Worm (Caenorhabditis elegans) whole organism, L1 larva: ENCODE measurements around the gene swsn-7.

Experiments
- C34B4.2 ChIP-seq: sonication (generic microtip); optimal IDR thresholded peaks from 2 replicates; lab custom pipeline; 2017; ENCODE audit warnings: mild to moderate bottlenecking, missing genetic modification characterization, missing compliant biosample characterization
- F16B12.6 ChIP-seq: fragments of 150-350 bp; optimal IDR thresholded peaks from 2 replicates; lab custom pipeline; 2014; ENCODE audit warnings: missing biosample characterization, missing genetic modification characterization
- alr-1 ChIP-seq: fragments of 200-800 bp; sonication (Bioruptor generic); optimal IDR thresholded peaks from 2 replicates; lab custom pipeline; 2018; ENCODE audit warnings: borderline replicate concordance, mild to moderate bottlenecking, missing genetic modification characterization, missing compliant biosample characterization
- blmp-1 ChIP-seq: fragments of 150-350 bp; optimal IDR thresholded peaks from 2 replicates; lab custom pipeline; 2014; ENCODE audit warnings: missing biosample characterization, missing genetic modification characterization
- ceh-82 ChIP-seq, 3 experiments: fragments of 150-350 bp in 1 of 3; sonication (generic microtip) in 2 of 3; optimal IDR thresholded peaks; 2 replicates each; lab custom pipeline; 2014 to 2017; ENCODE audit warnings: missing biosample characterization in 3 of 3, missing genetic modification characterization in 3 of 3
- dpl-1 ChIP-seq, 3 experiments: fragments of 150-350 bp in 2 of 3; sonication (generic microtip) in 1 of 3; optimal IDR thresholded peaks; 2 replicates each; lab custom pipeline; 2014 to 2017; ENCODE audit warnings: missing biosample characterization in 3 of 3, missing genetic modification characterization in 3 of 3, missing genetic modification reagents in 3 of 3
- dsc-1 ChIP-seq: sonication (generic microtip); optimal IDR thresholded peaks from 2 replicates; lab custom pipeline; 2016; ENCODE audit warnings: mild to moderate bottlenecking, missing genetic modification characterization, missing compliant biosample characterization
- efl-1 ChIP-seq, 4 experiments: fragments of 150-350 bp; optimal IDR thresholded peaks in 3 of 4; peaks in 1 of 4; 1 replicate in 1 of 4; 2 replicates in 3 of 4; lab custom pipeline; 2014; ENCODE audit warnings: missing biosample characterization in 2 of 4, missing genetic modification characterization in 2 of 4, missing genetic modification reagents in 2 of 4
- efl-3 ChIP-seq: fragments of 200-800 bp; sonication (Bioruptor generic); optimal IDR thresholded peaks from 2 replicates; lab custom pipeline; 2018; ENCODE audit warnings: mild to moderate bottlenecking, missing genetic modification characterization, missing compliant biosample characterization
- elt-2 ChIP-seq: sonication (generic microtip); optimal IDR thresholded peaks from 2 replicates; lab custom pipeline; 2016; ENCODE audit warnings: missing genetic modification characterization, mild to moderate bottlenecking, inconsistent platforms, missing compliant biosample characterization, missing genetic modification reagents
- elt-3 ChIP-seq, 6 experiments: fragments of 150-350 bp in 1 of 6; sonication (generic microtip); optimal IDR thresholded peaks; 2 replicates each; lab custom pipeline; 2017 to 2018; ENCODE audit warnings: missing biosample characterization in 6 of 6, missing genetic modification characterization in 6 of 6, inconsistent platforms in 1 of 6
- fkh-10 ChIP-seq: sonication (generic microtip); optimal IDR thresholded peaks from 2 replicates; lab custom pipeline; 2017; ENCODE audit warnings: missing biosample characterization, missing genetic modification reagents, missing genetic modification characterization
- grh-1 ChIP-seq: fragments of 200-800 bp; sonication (Bioruptor generic); IDR thresholded peaks from 2 replicates; pipeline ENCODE4 v1.3.6; 2022; ENCODE audit warnings: missing genetic modification reagents, missing genetic modification characterization, missing compliant biosample characterization
- hlh-4 ChIP-seq: sonication (generic microtip); optimal IDR thresholded peaks from 2 replicates; lab custom pipeline; 2016; ENCODE audit warnings: mild to moderate bottlenecking, missing genetic modification characterization, missing compliant biosample characterization
- hpl-2 ChIP-seq: fragments of 150-350 bp; optimal IDR thresholded peaks from 2 replicates; lab custom pipeline; 2014; ENCODE audit warnings: missing biosample characterization, missing genetic modification reagents, missing genetic modification characterization
- isw-1 ChIP-seq: fragments of 200-800 bp; sonication (Bioruptor generic); IDR thresholded peaks from 2 replicates; pipeline ENCODE4 v1.3.6; 2022; ENCODE audit warnings: missing genetic modification characterization, missing compliant biosample characterization
- lin-14 ChIP-seq: fragments of 200-800 bp; sonication (Bioruptor generic); optimal IDR thresholded peaks from 2 replicates; lab custom pipeline; 2018; ENCODE audit warnings: mild to moderate bottlenecking, missing genetic modification characterization, moderate library complexity, missing compliant biosample characterization
- lin-15B ChIP-seq: fragments of 150-350 bp; sonication (generic microtip); optimal IDR thresholded peaks from 3 replicates; lab custom pipeline; 2014; ENCODE audit warnings: missing biosample characterization, missing genetic modification characterization
- lin-35 ChIP-seq, 2 experiments: fragments of 150-350 bp; optimal IDR thresholded peaks; 2 replicates each; lab custom pipeline; 2014; ENCODE audit warnings: missing biosample characterization in 2 of 2, missing genetic modification characterization in 2 of 2, missing genetic modification reagents in 2 of 2
- lsy-2 ChIP-seq, 2 experiments: fragments of 150-350 bp; optimal IDR thresholded peaks; 2 replicates each; lab custom pipeline; 2014; ENCODE audit warnings: missing biosample characterization in 2 of 2, missing genetic modification characterization in 2 of 2
- mef-2 ChIP-seq: fragments of 150-350 bp; optimal IDR thresholded peaks from 2 replicates; lab custom pipeline; 2014; ENCODE audit warnings: missing biosample characterization, missing genetic modification characterization
- nhr-11 ChIP-seq: fragments of 150-350 bp; optimal IDR thresholded peaks from 2 replicates; lab custom pipeline; 2014; ENCODE audit warnings: missing biosample characterization, missing genetic modification characterization
- nhr-19 ChIP-seq: fragments of 200-800 bp; sonication (Bioruptor generic); conservative IDR thresholded peaks from 2 replicates; pipeline ENCODE4 v1.3.6; 2022; ENCODE audit warnings: missing genetic modification characterization, missing compliant biosample characterization
- nhr-237 ChIP-seq: fragments of 150-350 bp; optimal IDR thresholded peaks from 2 replicates; lab custom pipeline; 2014; ENCODE audit warnings: missing biosample characterization, missing genetic modification characterization
- nhr-28 ChIP-seq: fragments of 150-350 bp; optimal IDR thresholded peaks from 2 replicates; lab custom pipeline; 2014; ENCODE audit warnings: missing biosample characterization, missing genetic modification characterization
- nhr-47 ChIP-seq: sonication (generic microtip); optimal IDR thresholded peaks from 2 replicates; lab custom pipeline; 2016; ENCODE audit warnings: mild to moderate bottlenecking, missing genetic modification characterization, moderate library complexity, missing compliant biosample characterization
- nhr-76 ChIP-seq: sonication (generic microtip); optimal IDR thresholded peaks from 2 replicates; lab custom pipeline; 2017; ENCODE audit warnings: missing biosample characterization, missing genetic modification characterization
- nhr-77 ChIP-seq: fragments of 150-350 bp; optimal IDR thresholded peaks from 2 replicates; lab custom pipeline; 2014; ENCODE audit warnings: missing biosample characterization, missing genetic modification characterization
- nhr-85 ChIP-seq: sonication (generic microtip); peaks from one replicate; lab custom pipeline; 2016; ENCODE audit warnings: missing genetic modification characterization, inconsistent platforms, missing compliant biosample characterization
- pag-3 ChIP-seq: sonication (generic microtip); optimal IDR thresholded peaks from 2 replicates; lab custom pipeline; 2017; ENCODE audit warnings: missing genetic modification characterization, mild to moderate bottlenecking, missing compliant biosample characterization, antibody characterized with exemption, borderline replicate concordance; ENCODE audit not compliant: insufficient read depth
- rnt-1 ChIP-seq: sonication (generic microtip); optimal IDR thresholded peaks from 2 replicates; lab custom pipeline; 2016; ENCODE audit warnings: mild to moderate bottlenecking, missing genetic modification characterization, moderate library complexity, missing compliant biosample characterization
- skn-1 ChIP-seq: fragments of 150-350 bp; optimal IDR thresholded peaks from 2 replicates; lab custom pipeline; 2014; ENCODE audit warnings: missing biosample characterization, missing genetic modification characterization
- snpc-4 ChIP-seq: fragments of 150-350 bp; optimal IDR thresholded peaks from 2 replicates; lab custom pipeline; 2014; ENCODE audit warnings: missing biosample characterization, missing genetic modification characterization
- swsn-7 ChIP-seq: sonication (generic microtip); optimal IDR thresholded peaks from 2 replicates; lab custom pipeline; 2016; ENCODE audit warnings: missing genetic modification characterization, missing compliant biosample characterization
- unc-86 ChIP-seq: sonication (generic microtip); optimal IDR thresholded peaks from 2 replicates; lab custom pipeline; 2016; ENCODE audit warnings: missing genetic modification characterization, missing compliant biosample characterization
- unc-98 ChIP-seq: fragments of 200-800 bp; sonication (Bioruptor generic); IDR thresholded peaks from 2 replicates; pipeline ENCODE4 v1.3.6; 2022; ENCODE audit warnings: missing genetic modification characterization, missing compliant biosample characterization
- vab-15 ChIP-seq: sonication (generic microtip); optimal IDR thresholded peaks from 2 replicates; lab custom pipeline; 2017; ENCODE audit warnings: missing genotype, mild to moderate bottlenecking, missing genetic modification characterization, missing compliant biosample characterization
- xbp-1 ChIP-seq: sonication (generic microtip); optimal IDR thresholded peaks from 2 replicates; lab custom pipeline; 2016; ENCODE audit warnings: missing genetic modification characterization, missing compliant biosample characterization

swsn-7 gene

ce11 chrII:8001428-8001827 lies 26.1 kb downstream of the swsn-7 start:
- TF ChIP-seq nhr-47 (tag; lab: Kevin White, UChicago) (no peak), lin-15B (tag; lab: Kevin White, UChicago) (no peak), nhr-85 (tag; lab: Kevin White, UChicago) (no peak), efl-1 (optimal IDR thresholded peaks at IDR 0.05; lab: Kevin White, UChicago) (no peak), efl-1 (GFP tag; optimal IDR thresholded peaks at IDR 0.05 in 1 of 2; lab: Kevin White, UChicago) (peak in 1 of 2 experiments; percentile 60), elt-2 (tag; lab: Kevin White, UChicago) (peak; percentile 59), nhr-76 (tag; lab: Kevin White, UChicago) (no peak)

DNA sequence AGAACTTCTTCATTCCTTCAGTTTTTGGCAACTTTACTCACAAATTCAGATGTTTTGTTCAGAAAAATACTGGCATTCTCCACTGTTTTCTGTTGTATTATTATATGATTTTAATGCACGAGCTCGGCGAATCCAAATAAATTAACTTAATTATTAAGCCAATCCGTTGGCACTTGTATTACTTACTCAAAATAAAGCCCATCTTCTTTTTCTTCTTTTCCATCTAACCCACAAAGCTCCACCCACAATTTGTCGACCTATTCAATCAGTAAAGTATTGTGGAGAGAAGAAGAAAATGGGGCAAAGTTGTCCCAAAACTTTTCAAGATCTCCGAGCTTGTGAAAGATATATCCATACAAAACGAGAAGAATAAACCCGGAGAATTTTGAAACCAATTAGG lies 36.3 kb downstream of the swsn-7 start:
- no peak for TF ChIP-seq snpc-4 (tag; lab: Kevin White, UChicago)
- TF ChIP-seq lin-14 (GFP tag; lab: Kevin White, UChicago), result peak; percentile 56

DNA sequence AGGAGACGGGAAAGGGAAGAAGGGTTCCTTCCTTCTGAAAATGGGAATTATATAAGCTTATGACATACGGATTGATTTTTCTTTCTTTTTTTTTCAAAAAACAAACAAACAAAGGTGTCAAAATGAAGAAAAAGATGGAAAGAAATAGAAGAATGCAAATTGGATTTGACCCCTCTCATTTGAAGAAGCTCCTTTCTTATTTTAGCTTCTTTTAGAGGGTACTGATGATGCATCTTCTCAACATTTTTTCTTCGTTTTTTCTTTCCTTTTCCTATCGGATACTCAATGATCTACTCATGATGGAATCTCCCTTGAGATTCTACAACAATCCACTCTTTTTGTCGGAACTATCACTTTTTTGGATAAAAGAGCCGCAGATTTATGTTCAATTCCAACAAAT lies 37.4 kb downstream of the swsn-7 start:
- TF ChIP-seq nhr-11 (tag; lab: Kevin White, UChicago) (no peak), nhr-85 (tag; lab: Kevin White, UChicago) (no peak), lin-14 (GFP tag; lab: Kevin White, UChicago) (peak; percentile 56), fkh-10 (GFP tag; lab: Kevin White, UChicago) (peak; percentile 71), unc-98 (GFP tag; lab: Robert Waterston, UW) (no peak)

- TF ChIP-seq skn-1 (tag; lab: Kevin White, UChicago), result no peak
- no peak for TF ChIP-seq nhr-19 (GFP tag; lab: Robert Waterston, UW)
- TF ChIP-seq lin-14 (GFP tag; lab: Kevin White, UChicago), result peak; percentile 53
- TF ChIP-seq efl-1 (optimal IDR thresholded peaks at IDR 0.05; lab: Kevin White, UChicago), result no peak
- peak in 1 of 2 experiments; percentile 62 for TF ChIP-seq efl-1 (GFP tag; optimal IDR thresholded peaks at IDR 0.05 in 1 of 2; lab: Kevin White, UChicago)
These were observed 40.6 kb downstream of the swsn-7 start for ce11 chrII:7986928-7987327.

DNA sequence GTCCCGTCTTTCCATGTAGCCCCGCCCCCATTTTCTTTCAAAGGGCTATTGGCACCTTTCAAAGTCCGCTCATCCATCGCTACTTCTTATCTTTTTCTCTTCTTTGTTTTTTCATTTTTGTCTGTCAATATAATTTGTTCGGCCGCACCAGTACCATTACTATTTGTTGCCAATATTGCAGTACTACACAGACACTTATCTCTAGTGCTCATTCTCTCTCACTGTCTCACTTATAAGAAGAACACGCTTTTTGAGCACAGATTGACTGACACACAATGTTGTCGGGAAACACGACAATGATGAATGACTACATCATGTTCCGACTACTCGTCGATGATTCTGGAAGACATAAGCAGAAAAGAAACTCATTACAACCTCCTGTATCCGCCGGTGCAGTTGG lies 42.5 kb downstream of the swsn-7 start:
- TF ChIP-seq efl-3 (GFP tag; lab: Kevin White, UChicago) (no peak), elt-3 (tag; optimal IDR thresholded peaks at IDR 0.05; lab: Kevin White, UChicago) (no peak), grh-1 (GFP tag; lab: Robert Waterston, UW) (no peak), isw-1 (GFP tag; lab: Robert Waterston, UW) (no peak)
- TF ChIP-seq, all 84 proteins: peak for 0

- no peak for TF ChIP-seq hlh-4 (tag; lab: Kevin White, UChicago)
- TF ChIP-seq lin-35 (GFP tag; optimal IDR thresholded peaks at IDR 0.05; lab: Kevin White, UChicago), result no peak
- TF ChIP-seq F16B12.6, result no peak
- TF ChIP-seq C34B4.2 (tag; lab: Kevin White, UChicago), result no peak
- no peak for TF ChIP-seq nhr-237
- no peak for TF ChIP-seq hpl-2 (GFP tag; lab: Kevin White, UChicago)
- no peak for TF ChIP-seq blmp-1 (tag; lab: Kevin White, UChicago)
- no peak for TF ChIP-seq pag-3 (tag; lab: Kevin White, UChicago)
- no peak for TF ChIP-seq alr-1 (tag; lab: Kevin White, UChicago)
- peak; percentile 21 for TF ChIP-seq lin-14 (GFP tag; lab: Kevin White, UChicago)
- no peak for TF ChIP-seq nhr-77 (tag; lab: Kevin White, UChicago)
- peak; percentile 10 for TF ChIP-seq unc-86 (tag; lab: Kevin White, UChicago)
- TF ChIP-seq nhr-28, result no peak
- no peak for TF ChIP-seq rnt-1 (tag; lab: Kevin White, UChicago)
- TF ChIP-seq swsn-7 (tag; lab: Kevin White, UChicago), result no peak
- TF ChIP-seq ceh-82 (tag; optimal IDR thresholded peaks at IDR 0.05; lab: Kevin White, UChicago), result no peak
- no peak for TF ChIP-seq xbp-1 (tag; lab: Kevin White, UChicago)
- peak; percentile 25 for TF ChIP-seq fkh-10 (GFP tag; lab: Kevin White, UChicago)
- no peak for TF ChIP-seq dsc-1
- TF ChIP-seq dpl-1 (GFP tag; optimal IDR thresholded peaks at IDR 0.05; lab: Kevin White, UChicago), result no peak
- TF ChIP-seq vab-15, result no peak
- TF ChIP-seq lsy-2 (tag; optimal IDR thresholded peaks at IDR 0.05; lab: Kevin White, UChicago), result no peak
- TF ChIP-seq grh-1 (GFP tag; lab: Robert Waterston, UW), result no peak
- TF ChIP-seq mef-2 (tag; lab: Kevin White, UChicago), result no peak
- TF ChIP-seq, all 84 proteins: peak for 3
These were observed 43.5 kb downstream of the swsn-7 start for ce11 chrII:7984071-7984470.
